Fruit fly (Drosophila melanogaster) S2 (cell line): ENCODE data around the gene jar.

Experiments
- CG8478 ChIP-seq: fragments of >200 bp; optimal IDR thresholded peaks from 2 replicates; lab custom pipeline; 2018
- CTCF ChIP-seq, 2 experiments: fragments of >200 bp; optimal IDR thresholded peaks; 2 replicates each; lab custom pipeline; 2018

DNA sequence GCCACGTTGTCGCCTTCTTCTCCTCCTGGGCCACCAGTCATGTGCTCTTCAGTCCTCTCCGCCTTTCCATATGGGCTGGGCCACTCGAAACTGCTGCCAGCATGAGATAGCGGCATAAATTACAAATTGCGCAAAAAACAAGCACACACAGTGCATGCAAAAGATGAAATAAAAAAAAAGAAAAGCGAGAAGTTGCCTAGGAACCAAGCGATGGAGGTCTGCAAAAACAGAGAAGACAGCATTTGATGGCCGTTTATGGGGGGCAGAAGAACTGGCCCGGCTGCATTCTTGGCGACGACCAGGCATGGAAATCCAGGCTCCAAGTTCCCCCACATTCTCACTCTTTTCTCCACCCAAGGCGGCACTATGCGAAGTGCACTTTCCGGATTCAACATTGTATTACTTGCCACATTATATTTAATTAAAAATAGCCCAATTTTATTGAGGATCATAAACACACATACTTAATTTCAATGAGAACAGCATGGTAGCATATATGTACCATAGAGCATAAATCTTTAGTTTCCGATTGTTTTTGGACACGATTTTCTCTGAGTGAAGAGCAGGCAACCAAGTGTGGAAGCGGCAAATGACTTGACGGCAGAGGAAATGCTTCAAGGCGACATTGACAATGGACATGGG, 9.5 kb downstream of the jar start:
- no peak for TF ChIP-seq CTCF (optimal IDR thresholded peaks at IDR 0.05; lab: Kevin White, UChicago)
- no peak for TF ChIP-seq CG8478 (lab: Kevin White, UChicago)
